Worm (Caenorhabditis elegans) whole organism, L4 larva: ENCODE results near the gene ttr-18.

ENCODE experiments used
- ces-1 ChIP-seq: fragments of 150-350 bp; sonication (generic microtip); optimal IDR thresholded peaks from 4 replicates; lab custom pipeline; 2014; ENCODE audit warnings: missing biosample characterization, missing genetic modification reagents, missing genetic modification characterization
- tag-97 ChIP-seq: fragments of 200-800 bp; sonication (Bioruptor generic); IDR thresholded peaks from 2 replicates; pipeline ENCODE4 v1.3.6; 2022; ENCODE audit warnings: missing genetic modification characterization, missing compliant biosample characterization
- unc-62 ChIP-seq, 3 experiments: fragments of 150-350 bp in 1 of 3; sonication (generic microtip); optimal IDR thresholded peaks in 2 of 3; peaks in 1 of 3; 1 replicate in 1 of 3; 2 replicates in 2 of 3; lab custom pipeline; 2014 to 2017; ENCODE audit warnings: missing biosample characterization in 3 of 3, missing genetic modification characterization in 3 of 3, missing genetic modification reagents in 3 of 3, missing genotype in 1 of 3

DNA sequence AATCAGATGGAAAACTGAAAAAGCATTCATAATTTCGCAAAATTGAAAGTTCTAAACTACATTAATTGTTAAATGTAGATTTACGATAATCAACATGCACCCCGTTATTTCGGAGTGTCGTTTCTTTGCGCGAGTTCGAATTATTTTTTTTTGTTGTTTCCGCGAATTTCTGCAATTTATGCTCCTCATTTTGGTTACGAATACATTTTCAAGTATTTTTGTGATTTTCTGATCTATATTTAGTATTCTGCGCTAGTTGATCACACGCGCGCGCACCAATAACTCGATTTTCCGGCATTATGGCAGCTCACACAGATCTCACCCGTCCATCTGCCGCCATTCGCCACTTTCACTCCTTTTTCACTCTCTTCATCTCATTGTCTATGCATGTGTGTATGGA, 46.3 kb downstream of the ttr-18 start, which contains the start of gene VW02B12L.2:
- TF ChIP-seq unc-62 (GFP tag; optimal IDR thresholded peaks at IDR 0.05 in 1 of 2; lab: Kevin White, UChicago) (no peak), unc-62 (tag; optimal IDR thresholded peaks at IDR 0.05; lab: Kevin White, UChicago) (no peak), ces-1 (GFP tag; lab: Kevin White, UChicago) (no peak), tag-97 (no peak)
